Fruit fly (Drosophila melanogaster): ENCODE results near the gene CG14395.

DNA sequence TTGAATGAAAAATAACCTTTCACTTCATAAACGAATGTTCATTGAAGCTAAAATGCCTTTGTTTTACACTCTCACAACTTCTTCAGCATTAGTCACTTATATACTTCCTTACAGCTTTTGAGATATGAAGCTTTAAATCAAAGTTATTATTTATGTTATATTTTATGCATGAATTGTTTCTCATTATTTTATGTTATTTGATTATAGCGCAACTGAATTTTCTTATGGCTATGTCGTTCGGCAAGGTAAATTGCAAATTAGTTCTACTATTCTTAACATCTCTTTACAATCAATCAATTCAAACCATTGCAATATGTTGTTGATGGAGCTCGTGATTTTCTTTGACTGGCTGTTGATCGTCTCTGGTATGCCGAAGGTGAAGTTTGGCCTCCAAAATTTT, 26.4 kb upstream of the CG14395 start, which contains the start of gene CG11600:
- no peak for TF ChIP-seq HLH106 (tag; optimal IDR thresholded peaks at IDR 0.05)
- TF ChIP-seq Abd-B (GFP tag; optimal IDR thresholded peaks at IDR 0.05): no peak
- no peak for TF ChIP-seq brk (GFP tag; optimal IDR thresholded peaks at IDR 0.05)
- no peak for TF ChIP-seq br (GFP tag; optimal IDR thresholded peaks at IDR 0.05)
- no peak for TF ChIP-seq psq (GFP tag; optimal IDR thresholded peaks at IDR 0.05)
- TF ChIP-seq usp (GFP tag; optimal IDR thresholded peaks at IDR 0.05): no peak
- no peak for TF ChIP-seq fru (GFP tag; optimal IDR thresholded peaks at IDR 0.05)
- TF ChIP-seq rgr (GFP tag; optimal IDR thresholded peaks at IDR 0.05): no peak
- TF ChIP-seq Hnf4 (GFP tag; optimal IDR thresholded peaks at IDR 0.05): no peak
- TF ChIP-seq Myc (optimal IDR thresholded peaks at IDR 0.05): no peak
- TF ChIP-seq N (GFP tag; optimal IDR thresholded peaks at IDR 0.05): no peak
- TF ChIP-seq Mio (GFP tag; optimal IDR thresholded peaks at IDR 0.05): no peak
- no peak for TF ChIP-seq lola (GFP tag; optimal IDR thresholded peaks at IDR 0.05)
- no peak for TF ChIP-seq OdsH (GFP tag; optimal IDR thresholded peaks at IDR 0.05)

All from whole organism, wandering third instar larva.